Worm (Caenorhabditis elegans) whole organism, early embryonic: ENCODE results near the gene phg-1.

Source experiments
- B0310.2 ChIP-seq: sonication (generic microtip); optimal IDR thresholded peaks from 2 replicates; lab custom pipeline; 2016; ENCODE audit warnings: mild to moderate bottlenecking, missing genetic modification characterization, missing compliant biosample characterization
- F13C5.2 ChIP-seq: sonication (generic microtip); optimal IDR thresholded peaks from 2 replicates; lab custom pipeline; 2017; ENCODE audit warnings: mild to moderate bottlenecking, missing genetic modification characterization, inconsistent platforms, missing compliant biosample characterization
- aly-1 ChIP-seq: sonication (generic microtip); optimal IDR thresholded peaks from 2 replicates; lab custom pipeline; 2016; ENCODE audit warnings: missing genetic modification characterization, missing compliant biosample characterization
- ama-1 ChIP-seq: fragments of 150-350 bp; optimal IDR thresholded peaks from 2 replicates; lab custom pipeline; 2014
- ceh-13 ChIP-seq: fragments of 200-800 bp; sonication (Bioruptor generic); optimal IDR thresholded peaks from 2 replicates; lab custom pipeline; 2018; ENCODE audit warnings: mild to moderate bottlenecking, missing genetic modification characterization, missing compliant biosample characterization
- ceh-36 ChIP-seq: sonication (generic microtip); optimal IDR thresholded peaks from 2 replicates; lab custom pipeline; 2016; ENCODE audit warnings: missing genetic modification characterization, inconsistent platforms, missing compliant biosample characterization
- ets-7 ChIP-seq: sonication (generic microtip); optimal IDR thresholded peaks from 2 replicates; lab custom pipeline; 2016; ENCODE audit warnings: missing genotype, missing genetic modification characterization, missing compliant biosample characterization
- flt-1 ChIP-seq: fragments of 200-800 bp; sonication (Bioruptor generic); IDR thresholded peaks from 2 replicates; pipeline ENCODE4 v1.3.6; 2022; ENCODE audit warnings: missing genetic modification characterization, missing compliant biosample characterization
- hmbx-1 ChIP-seq: sonication (generic microtip); optimal IDR thresholded peaks from 2 replicates; lab custom pipeline; 2016; ENCODE audit warnings: mild to moderate bottlenecking, missing genetic modification characterization, missing compliant biosample characterization
- hmg-4 ChIP-seq: fragments of 200-800 bp; sonication (Bioruptor generic); optimal IDR thresholded peaks from 2 replicates; lab custom pipeline; 2018; ENCODE audit warnings: mild to moderate bottlenecking, missing genetic modification characterization, missing compliant biosample characterization
- hnd-1 ChIP-seq: sonication (generic microtip); optimal IDR thresholded peaks from 2 replicates; lab custom pipeline; 2016; ENCODE audit warnings: missing genetic modification characterization, missing compliant biosample characterization
- pes-1 ChIP-seq: fragments of 200-800 bp; sonication (Bioruptor generic); IDR thresholded peaks from 2 replicates; pipeline ENCODE4 v1.3.6; 2022; ENCODE audit warnings: missing genetic modification reagents, missing genetic modification characterization, missing compliant biosample characterization
- scrt-1 ChIP-seq: fragments of 200-800 bp; sonication (Bioruptor generic); IDR thresholded peaks from 2 replicates; pipeline ENCODE4 v1.3.6; 2022; ENCODE audit warnings: missing genetic modification characterization, missing compliant biosample characterization
- sea-1 ChIP-seq: fragments of 200-800 bp; sonication (Bioruptor generic); conservative IDR thresholded peaks from 2 replicates; pipeline ENCODE4 v1.3.6; 2022; ENCODE audit warnings: missing genetic modification characterization, missing compliant biosample characterization
- tbx-11 ChIP-seq: fragments of 200-800 bp; sonication (Bioruptor generic); IDR thresholded peaks from 2 replicates; pipeline ENCODE4 v1.3.6; 2022; ENCODE audit warnings: missing genetic modification characterization, missing compliant biosample characterization
- tbx-37 ChIP-seq: fragments of 200-800 bp; sonication (Bioruptor generic); conservative IDR thresholded peaks from 2 replicates; pipeline ENCODE4 v1.3.6; 2022; ENCODE audit warnings: missing genetic modification reagents, missing genetic modification characterization, missing compliant biosample characterization
- tra-4 ChIP-seq: sonication (generic microtip); optimal IDR thresholded peaks from 2 replicates; lab custom pipeline; 2017; ENCODE audit warnings: missing genetic modification characterization, missing compliant biosample characterization

Gene phg-1

DNA sequence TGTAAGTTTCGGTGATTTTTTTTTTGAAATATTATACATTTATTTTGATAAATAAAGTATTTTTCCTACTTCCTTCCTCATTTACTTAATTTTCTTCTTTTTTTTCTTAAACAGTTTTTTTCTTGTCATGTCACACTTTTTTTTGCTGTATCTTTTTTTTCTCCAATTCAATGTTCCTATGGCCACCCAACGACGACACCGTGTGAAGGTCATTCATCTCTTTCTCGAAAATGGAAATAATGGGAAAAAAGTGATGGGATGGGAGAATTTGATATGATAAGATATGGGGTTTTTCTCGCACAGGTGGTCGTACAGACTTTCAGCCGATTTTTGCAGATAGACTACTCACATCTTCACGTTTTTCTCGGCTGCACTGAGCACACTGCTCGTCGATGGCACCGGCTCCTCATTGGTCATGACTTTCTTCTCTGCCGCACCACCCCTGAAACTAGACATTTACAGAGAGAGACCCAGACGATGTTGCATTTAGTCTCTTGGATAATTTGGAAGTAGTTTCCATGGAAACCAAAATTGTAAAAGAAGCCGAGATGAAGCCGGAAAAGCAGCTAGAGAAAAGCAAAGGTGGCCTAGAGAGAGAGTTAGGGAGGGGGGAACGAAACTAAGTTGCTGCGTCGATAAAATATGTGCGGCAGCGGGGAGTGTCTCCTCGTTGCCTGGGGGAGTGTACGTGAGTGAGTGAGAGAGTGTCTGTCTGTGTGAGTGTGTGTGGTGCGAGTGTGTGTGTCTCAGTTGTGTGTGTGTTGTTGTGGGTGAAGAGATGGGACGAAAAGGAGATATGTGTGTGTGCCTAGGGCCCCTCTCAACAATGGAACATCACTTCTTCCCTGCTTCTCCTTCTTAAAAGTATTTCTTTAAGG, 31.7 kb downstream of the phg-1 start, which contains the start of gene daf-19:
TSS of gene daf-19 (minus strand) at position 442 of the 878 bp plus-strand sequence.
- TF ChIP-seq aly-1 (peak; percentile 87), scrt-1 (GFP tag; lab: Robert Waterston, UW) (peak; percentile 73; the same call in 1 of the 2 replicates), hnd-1 (tag; lab: Kevin White, UChicago) (peak; percentile 24), hmg-4 (GFP tag; lab: Kevin White, UChicago) (peak; percentile 93), hmbx-1 (tag; lab: Kevin White, UChicago) (peak; percentile 26), ceh-36 (tag; lab: Kevin White, UChicago) (peak; percentile 47), sea-1 (GFP tag; lab: Robert Waterston, UW) (0 out of 2 replicates have a peak, but pooled peaks have one; percentile 39), tbx-11 (GFP tag; lab: Robert Waterston, UW) (no peak), ceh-13 (GFP tag; lab: Kevin White, UChicago) (no peak), pes-1 (GFP tag; lab: Robert Waterston, UW) (no peak), ets-7 (no peak), flt-1 (GFP tag; lab: Robert Waterston, UW) (peak; percentile 17; the same call in 1 of the 2 replicates), B0310.2 (tag; lab: Kevin White, UChicago) (peak; percentile 52), F13C5.2 (peak; percentile 77), tbx-37 (no peak), tra-4 (peak; percentile 62), ama-1 (lab: Kevin White, UChicago) (no peak)

DNA sequence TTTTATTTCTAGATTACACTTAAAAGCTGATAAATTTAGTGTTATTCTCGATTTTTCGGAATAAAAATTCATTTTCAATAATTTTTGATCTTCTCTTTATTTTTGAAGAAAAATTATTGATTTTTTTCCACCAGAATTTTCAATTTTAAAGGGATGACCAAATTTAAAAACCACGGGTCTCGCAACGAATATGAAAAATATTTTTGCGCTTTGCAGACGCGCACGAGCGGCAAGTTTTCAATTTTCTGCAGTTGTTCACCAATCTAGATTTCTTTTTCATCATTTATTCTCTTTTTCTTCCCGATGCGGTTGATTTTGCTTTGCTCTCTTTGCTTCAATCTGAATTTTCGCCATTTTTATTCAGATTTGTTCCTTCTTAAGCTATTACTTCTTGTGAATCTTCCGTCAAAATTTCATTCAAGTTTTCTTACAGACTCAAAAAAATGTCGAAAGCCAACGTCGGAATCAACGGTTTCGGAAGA, 33.4 kb downstream of the phg-1 start, which contains the start of gene gpd-4:
TSS of gene gpd-4 (plus strand) at position 432 of the 482 bp plus-strand sequence.
- TF ChIP-seq B0310.2 (tag; lab: Kevin White, UChicago) (no peak), flt-1 (GFP tag; lab: Robert Waterston, UW) (no peak), tbx-37 (no peak), ama-1 (lab: Kevin White, UChicago) (no peak), F13C5.2 (no peak), aly-1 (no peak), hmbx-1 (tag; lab: Kevin White, UChicago) (no peak)

DNA sequence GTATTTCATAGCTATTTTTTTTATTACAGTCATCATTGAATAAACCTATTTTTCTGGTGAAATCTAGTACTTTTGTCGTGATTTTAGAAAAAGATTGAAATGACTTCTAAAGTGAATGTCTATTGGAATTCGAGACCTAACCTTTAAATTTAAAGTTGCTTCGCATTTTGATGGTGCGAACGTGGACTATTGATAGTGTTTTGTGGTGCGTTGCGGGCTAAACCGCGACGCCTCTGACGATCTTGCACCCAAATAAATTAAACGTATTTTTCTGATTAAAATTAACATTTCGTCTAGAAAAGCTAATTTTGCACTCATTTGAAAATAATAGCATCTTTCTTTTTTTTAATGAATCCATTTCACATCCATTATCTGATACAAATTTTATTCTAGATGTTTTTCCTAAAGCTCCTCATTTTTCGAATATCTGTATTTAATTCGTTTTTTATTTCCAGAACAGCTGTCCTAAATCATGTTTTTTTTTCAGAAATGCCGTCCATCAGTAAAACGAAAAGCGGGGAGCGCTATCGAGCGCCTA, 35.0 kb downstream of the phg-1 start, which contains the start of gene wbp-11:
TSS of gene wbp-11 (plus strand) at position 488 of the 538 bp plus-strand sequence.
- TF ChIP-seq tbx-37 (no peak), aly-1 (no peak), tbx-11 (GFP tag; lab: Robert Waterston, UW) (no peak), hmg-4 (GFP tag; lab: Kevin White, UChicago) (no peak), hnd-1 (tag; lab: Kevin White, UChicago) (no peak), ets-7 (no peak), pes-1 (GFP tag; lab: Robert Waterston, UW) (no peak), B0310.2 (tag; lab: Kevin White, UChicago) (no peak), ama-1 (lab: Kevin White, UChicago) (no peak), F13C5.2 (no peak), tra-4 (no peak), sea-1 (GFP tag; lab: Robert Waterston, UW) (no peak), ceh-36 (tag; lab: Kevin White, UChicago) (no peak), ceh-13 (GFP tag; lab: Kevin White, UChicago) (no peak), flt-1 (GFP tag; lab: Robert Waterston, UW) (no peak), hmbx-1 (tag; lab: Kevin White, UChicago) (no peak), scrt-1 (GFP tag; lab: Robert Waterston, UW) (no peak)

DNA sequence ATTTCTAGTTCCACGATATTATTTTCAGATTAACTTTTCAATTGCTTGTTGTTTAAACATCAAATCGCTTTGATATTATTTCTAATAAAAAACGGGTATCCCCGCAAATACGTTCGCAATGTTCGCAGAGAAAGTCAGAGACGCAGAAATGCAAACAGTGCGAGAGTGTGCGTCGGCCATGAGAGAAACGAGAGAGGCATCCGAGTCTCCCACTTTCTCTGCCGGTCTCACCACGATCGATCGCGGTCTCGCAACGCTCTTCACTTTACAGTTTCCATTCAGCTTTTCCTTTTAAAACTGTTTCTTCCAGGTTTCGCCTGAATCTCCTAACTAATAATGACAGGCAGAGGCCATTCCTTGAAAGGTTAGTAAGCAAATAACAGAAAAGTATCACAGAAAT, 36.9 kb downstream of the phg-1 start, which contains the start of gene F33H1.4:
TSS of gene F33H1.4 (plus strand) at position 311 of the 400 bp plus-strand sequence.
- TF ChIP-seq ceh-36 (tag; lab: Kevin White, UChicago), result no peak
- TF ChIP-seq flt-1 (GFP tag; lab: Robert Waterston, UW), result no peak
- TF ChIP-seq ama-1 (lab: Kevin White, UChicago), result peak; percentile 3
- TF ChIP-seq B0310.2 (tag; lab: Kevin White, UChicago), result no peak
- no peak for TF ChIP-seq scrt-1 (GFP tag; lab: Robert Waterston, UW)
- no peak for TF ChIP-seq aly-1
- TF ChIP-seq ceh-13 (GFP tag; lab: Kevin White, UChicago), result no peak
- peak; percentile 45 for TF ChIP-seq F13C5.2

DNA sequence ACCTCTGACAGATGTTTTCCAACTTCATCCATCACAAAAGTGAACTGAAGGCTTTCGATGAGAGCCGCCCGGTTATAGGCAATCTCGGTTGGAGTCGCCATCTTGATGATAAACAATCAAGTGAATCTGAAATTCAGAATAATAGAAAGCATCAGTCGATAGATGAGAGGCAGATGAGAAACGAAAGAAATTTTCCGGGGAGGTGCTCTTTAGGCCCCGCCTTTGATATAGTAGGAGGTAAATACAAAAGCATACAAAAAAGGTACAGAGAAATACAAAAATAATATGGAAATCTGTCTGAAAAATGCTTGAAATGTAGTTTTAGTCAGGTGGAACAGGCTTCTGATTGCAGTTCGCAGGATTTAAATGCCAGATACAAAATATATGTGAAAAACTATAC, 45.2 kb downstream of the phg-1 start, which contains the start of gene srd-1:
TSS of gene srd-1 (minus strand) at position 101 of the 400 bp plus-strand sequence.
- TF ChIP-seq hmg-4 (GFP tag; lab: Kevin White, UChicago) (no peak), ceh-36 (tag; lab: Kevin White, UChicago) (no peak), F13C5.2 (no peak), ceh-13 (GFP tag; lab: Kevin White, UChicago) (no peak), hnd-1 (tag; lab: Kevin White, UChicago) (no peak), scrt-1 (GFP tag; lab: Robert Waterston, UW) (no peak), hmbx-1 (tag; lab: Kevin White, UChicago) (no peak), flt-1 (GFP tag; lab: Robert Waterston, UW) (no peak), ama-1 (lab: Kevin White, UChicago) (no peak), tra-4 (no peak), tbx-37 (no peak), pes-1 (GFP tag; lab: Robert Waterston, UW) (no peak), aly-1 (no peak), ets-7 (no peak), tbx-11 (GFP tag; lab: Robert Waterston, UW) (no peak), B0310.2 (tag; lab: Kevin White, UChicago) (no peak), sea-1 (GFP tag; lab: Robert Waterston, UW) (no peak)

DNA sequence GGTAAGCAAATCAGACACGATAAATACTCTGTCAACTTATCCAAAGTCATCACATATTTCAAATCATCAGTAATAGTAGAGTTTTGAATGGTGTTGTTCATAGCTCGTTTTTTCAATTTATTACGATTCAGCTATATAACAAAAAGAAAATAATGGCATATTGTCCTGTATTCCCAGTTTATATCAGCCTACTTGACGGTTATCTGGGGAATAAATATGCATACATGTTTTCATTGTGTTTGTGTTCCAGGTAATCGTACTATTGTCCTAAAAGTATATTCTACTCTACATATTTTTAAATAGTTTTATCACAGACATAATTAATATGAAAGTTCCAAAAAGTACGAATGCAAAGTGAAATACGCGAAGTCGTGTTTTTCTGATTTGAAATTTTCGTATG, 50.4 kb downstream of the phg-1 start, which contains the start of gene srd-2:
TSS of gene srd-2 (minus strand) at position 101 of the 400 bp plus-strand sequence.
- no peak for TF ChIP-seq ceh-13 (GFP tag; lab: Kevin White, UChicago)
- TF ChIP-seq hmbx-1 (tag; lab: Kevin White, UChicago), result no peak
- TF ChIP-seq sea-1 (GFP tag; lab: Robert Waterston, UW), result no peak
- TF ChIP-seq B0310.2 (tag; lab: Kevin White, UChicago), result no peak
- no peak for TF ChIP-seq flt-1 (GFP tag; lab: Robert Waterston, UW)
- TF ChIP-seq ets-7, result no peak
